Worm (Caenorhabditis elegans): ENCODE results near the gene K05G3.1.
"Not testable (repeated sequence)": the region's sequence is repeated elsewhere in the genome, so short reads cannot be mapped to it uniquely, and the experiment has no call there.

Gene K05G3.1

ce11 chrX:16501032-16501431 lies at the start of gene K05G3.1:
TSS of gene K05G3.1 (plus strand) at chrX:16501332.
- TF ChIP-seq hnd-1 (tag; optimal IDR thresholded peaks at IDR 0.05) (no peak), tbx-11 (GFP tag; IDR thresholded peaks at IDR 0.05) (no peak), F13C5.2 (tag; optimal IDR thresholded peaks at IDR 0.05) (no peak), ama-1 (optimal IDR thresholded peaks at IDR 0.05) (no peak), tbx-37 (GFP tag; conservative IDR thresholded peaks at IDR 0.05) (no peak), scrt-1 (GFP tag; IDR thresholded peaks at IDR 0.05) (no peak), flt-1 (GFP tag; IDR thresholded peaks at IDR 0.05) (no peak), ceh-13 (GFP tag; optimal IDR thresholded peaks at IDR 0.05) (no peak), sea-1 (GFP tag; conservative IDR thresholded peaks at IDR 0.05) (no peak), B0310.2 (tag; optimal IDR thresholded peaks at IDR 0.05) (no peak), tra-4 (tag; optimal IDR thresholded peaks at IDR 0.05) (no peak), pes-1 (GFP tag; IDR thresholded peaks at IDR 0.05) (no peak), ets-7 (tag; optimal IDR thresholded peaks at IDR 0.05) (no peak), hmg-4 (GFP tag; optimal IDR thresholded peaks at IDR 0.05) (no peak), aly-1 (tag; optimal IDR thresholded peaks at IDR 0.05) (no peak), hmbx-1 (tag; optimal IDR thresholded peaks at IDR 0.05) (no peak), ceh-36 (tag; optimal IDR thresholded peaks at IDR 0.05) (no peak)

ce11 chrX:16451642-16452041 lies 49.5 kb upstream of the K05G3.1 start, which contains the start of gene F38E9.4:
TSS of gene F38E9.4 (plus strand) at chrX:16451942.
- TF ChIP-seq aly-1, F13C5.2, tra-4 (tag; optimal IDR thresholded peaks at IDR 0.05): not testable (repeated sequence)

- no peak for TF ChIP-seq B0310.2 (tag; optimal IDR thresholded peaks at IDR 0.05)
- no peak for TF ChIP-seq F13C5.2 (tag; optimal IDR thresholded peaks at IDR 0.05)
- TF ChIP-seq tra-4 (tag; optimal IDR thresholded peaks at IDR 0.05), result no peak
- no peak for TF ChIP-seq tbx-37 (GFP tag; conservative IDR thresholded peaks at IDR 0.05)
- no peak for TF ChIP-seq sea-1 (GFP tag; conservative IDR thresholded peaks at IDR 0.05)
- TF ChIP-seq ceh-13 (GFP tag; optimal IDR thresholded peaks at IDR 0.05), result no peak
- no peak for TF ChIP-seq scrt-1 (GFP tag; IDR thresholded peaks at IDR 0.05)
- no peak for TF ChIP-seq flt-1 (GFP tag; IDR thresholded peaks at IDR 0.05)
These were observed 44.5 kb upstream of the K05G3.1 start, which contains the start of gene nas-39 for ce11 chrX:16456659-16457058. TSS of gene nas-39 (plus strand) at chrX:16456927.

- TF ChIP-seq hmg-4 (GFP tag; optimal IDR thresholded peaks at IDR 0.05) (peak; percentile 48), tbx-11 (GFP tag; IDR thresholded peaks at IDR 0.05) (no peak)
These were observed 44.0 kb upstream of the K05G3.1 start for ce11 chrX:16457113-16457512.

ce11 chrX:16461319-16461718 lies 39.8 kb upstream of the K05G3.1 start:
- no peak for TF ChIP-seq tbx-11 (GFP tag; IDR thresholded peaks at IDR 0.05)
- TF ChIP-seq ceh-36 (tag; optimal IDR thresholded peaks at IDR 0.05), result no peak
- TF ChIP-seq flt-1 (GFP tag; IDR thresholded peaks at IDR 0.05), result peak; percentile 41; the same call in 1 of the 2 replicates
- TF ChIP-seq pes-1 (GFP tag; IDR thresholded peaks at IDR 0.05), result peak; percentile 33; the same call in 1 of the 2 replicates
- no peak for TF ChIP-seq ceh-13 (GFP tag; optimal IDR thresholded peaks at IDR 0.05)

ce11 chrX:16466157-16466556 lies 35.0 kb upstream of the K05G3.1 start:
- TF ChIP-seq aly-1 (tag; optimal IDR thresholded peaks at IDR 0.05) (no peak), B0310.2 (tag; optimal IDR thresholded peaks at IDR 0.05) (no peak), ama-1 (optimal IDR thresholded peaks at IDR 0.05) (no peak), ceh-13 (GFP tag; optimal IDR thresholded peaks at IDR 0.05) (no peak), hnd-1 (tag; optimal IDR thresholded peaks at IDR 0.05) (no peak), F13C5.2 (tag; optimal IDR thresholded peaks at IDR 0.05) (no peak), hmbx-1 (tag; optimal IDR thresholded peaks at IDR 0.05) (no peak), sea-1 (GFP tag; conservative IDR thresholded peaks at IDR 0.05) (no peak), ets-7 (tag; optimal IDR thresholded peaks at IDR 0.05) (no peak), tra-4 (tag; optimal IDR thresholded peaks at IDR 0.05) (no peak), pes-1 (GFP tag; IDR thresholded peaks at IDR 0.05) (no peak), tbx-11 (GFP tag; IDR thresholded peaks at IDR 0.05) (no peak), hmg-4 (GFP tag; optimal IDR thresholded peaks at IDR 0.05) (no peak), ceh-36 (tag; optimal IDR thresholded peaks at IDR 0.05) (no peak), scrt-1 (GFP tag; IDR thresholded peaks at IDR 0.05) (no peak), flt-1 (GFP tag; IDR thresholded peaks at IDR 0.05) (no peak)

- no peak for TF ChIP-seq pes-1 (GFP tag; IDR thresholded peaks at IDR 0.05)
- no peak for TF ChIP-seq tbx-37 (GFP tag; conservative IDR thresholded peaks at IDR 0.05)
- no peak for TF ChIP-seq ama-1 (optimal IDR thresholded peaks at IDR 0.05)
- no peak for TF ChIP-seq scrt-1 (GFP tag; IDR thresholded peaks at IDR 0.05)
- TF ChIP-seq tbx-11 (GFP tag; IDR thresholded peaks at IDR 0.05), result no peak
- TF ChIP-seq hnd-1 (tag; optimal IDR thresholded peaks at IDR 0.05), result no peak
- TF ChIP-seq hmbx-1 (tag; optimal IDR thresholded peaks at IDR 0.05), result no peak
- TF ChIP-seq aly-1 (tag; optimal IDR thresholded peaks at IDR 0.05), result no peak
- TF ChIP-seq F13C5.2 (tag; optimal IDR thresholded peaks at IDR 0.05), result no peak
- TF ChIP-seq B0310.2 (tag; optimal IDR thresholded peaks at IDR 0.05), result no peak
- no peak for TF ChIP-seq flt-1 (GFP tag; IDR thresholded peaks at IDR 0.05)
- TF ChIP-seq hmg-4 (GFP tag; optimal IDR thresholded peaks at IDR 0.05), result no peak
- no peak for TF ChIP-seq sea-1 (GFP tag; conservative IDR thresholded peaks at IDR 0.05)
- TF ChIP-seq ets-7 (tag; optimal IDR thresholded peaks at IDR 0.05), result no peak
- TF ChIP-seq tra-4 (tag; optimal IDR thresholded peaks at IDR 0.05), result no peak
- no peak for TF ChIP-seq ceh-13 (GFP tag; optimal IDR thresholded peaks at IDR 0.05)
- TF ChIP-seq ceh-36 (tag; optimal IDR thresholded peaks at IDR 0.05), result no peak
These were observed 32.3 kb upstream of the K05G3.1 start for ce11 chrX:16468845-16469244.

- TF ChIP-seq ceh-36 (tag; optimal IDR thresholded peaks at IDR 0.05) (no peak), sea-1 (GFP tag; conservative IDR thresholded peaks at IDR 0.05) (no peak)
These were observed 30.4 kb upstream of the K05G3.1 start, which contains the start of gene F38E9.1 for ce11 chrX:16470758-16471157. TSS of gene F38E9.1 (plus strand) at chrX:16471058.

All from whole organism, early embryonic.